Worm (Caenorhabditis elegans): Measurements from ENCODE around the gene srh-296.

The srh-296 gene

ce11 chrV:17810053-17810452, at the start of gene srh-296:
srh-296 (plus strand) TSS chrV:17810353.
- no peak for TF ChIP-seq pes-1 (GFP tag; IDR thresholded peaks at IDR 0.05)
- TF ChIP-seq flt-1 (GFP tag; IDR thresholded peaks at IDR 0.05) = no peak
- TF ChIP-seq tbx-11 (GFP tag; IDR thresholded peaks at IDR 0.05) = no peak
- TF ChIP-seq hmg-4 (GFP tag; optimal IDR thresholded peaks at IDR 0.05) = no peak
- TF ChIP-seq tbx-37 (GFP tag; conservative IDR thresholded peaks at IDR 0.05) = no peak
- TF ChIP-seq F13C5.2 (tag; optimal IDR thresholded peaks at IDR 0.05) = no peak
- no peak for TF ChIP-seq hmbx-1 (tag; optimal IDR thresholded peaks at IDR 0.05)
- TF ChIP-seq tra-4 (tag; optimal IDR thresholded peaks at IDR 0.05) = no peak
- no peak for TF ChIP-seq B0310.2 (tag; optimal IDR thresholded peaks at IDR 0.05)
- no peak for TF ChIP-seq scrt-1 (GFP tag; IDR thresholded peaks at IDR 0.05)
- no peak for TF ChIP-seq ceh-13 (GFP tag; optimal IDR thresholded peaks at IDR 0.05)
- no peak for TF ChIP-seq aly-1 (tag; optimal IDR thresholded peaks at IDR 0.05)
- TF ChIP-seq ets-7 (tag; optimal IDR thresholded peaks at IDR 0.05) = no peak
- TF ChIP-seq sea-1 (GFP tag; conservative IDR thresholded peaks at IDR 0.05) = no peak
- no peak for TF ChIP-seq ceh-36 (tag; optimal IDR thresholded peaks at IDR 0.05)
- no peak for TF ChIP-seq hnd-1 (tag; optimal IDR thresholded peaks at IDR 0.05)
- no peak for TF ChIP-seq ama-1 (optimal IDR thresholded peaks at IDR 0.05)

- no peak for TF ChIP-seq hmg-4 (GFP tag; optimal IDR thresholded peaks at IDR 0.05)
- no peak for TF ChIP-seq F13C5.2 (tag; optimal IDR thresholded peaks at IDR 0.05)
- no peak for TF ChIP-seq tbx-37 (GFP tag; conservative IDR thresholded peaks at IDR 0.05)
- no peak for TF ChIP-seq scrt-1 (GFP tag; IDR thresholded peaks at IDR 0.05)
- TF ChIP-seq B0310.2 (tag; optimal IDR thresholded peaks at IDR 0.05) = no peak
- no peak for TF ChIP-seq hmbx-1 (tag; optimal IDR thresholded peaks at IDR 0.05)
- TF ChIP-seq aly-1 (tag; optimal IDR thresholded peaks at IDR 0.05) = no peak
- TF ChIP-seq tra-4 (tag; optimal IDR thresholded peaks at IDR 0.05) = no peak
- no peak for TF ChIP-seq flt-1 (GFP tag; IDR thresholded peaks at IDR 0.05)
- no peak for TF ChIP-seq tbx-11 (GFP tag; IDR thresholded peaks at IDR 0.05)
These were observed 45.1 kb upstream of the srh-296 start, which contains the start of the genes C47A10.16 and srh-283 for ce11 chrV:17765077-17765476. C47A10.16 (minus strand) TSS chrV:17765177. srh-283 (plus strand) TSS chrV:17765348.

- TF ChIP-seq scrt-1 (GFP tag; IDR thresholded peaks at IDR 0.05) (no peak), pes-1 (GFP tag; IDR thresholded peaks at IDR 0.05) (no peak), B0310.2 (tag; optimal IDR thresholded peaks at IDR 0.05) (no peak), ama-1 (optimal IDR thresholded peaks at IDR 0.05) (no peak), hmg-4 (GFP tag; optimal IDR thresholded peaks at IDR 0.05) (no peak), sea-1 (GFP tag; conservative IDR thresholded peaks at IDR 0.05) (no peak), hnd-1 (tag; optimal IDR thresholded peaks at IDR 0.05) (no peak), hmbx-1 (tag; optimal IDR thresholded peaks at IDR 0.05) (no peak), F13C5.2 (tag; optimal IDR thresholded peaks at IDR 0.05) (no peak), tra-4 (tag; optimal IDR thresholded peaks at IDR 0.05) (no peak), tbx-11 (GFP tag; IDR thresholded peaks at IDR 0.05) (no peak), ets-7 (tag; optimal IDR thresholded peaks at IDR 0.05) (no peak), ceh-36 (tag; optimal IDR thresholded peaks at IDR 0.05) (no peak), aly-1 (tag; optimal IDR thresholded peaks at IDR 0.05) (no peak), ceh-13 (GFP tag; optimal IDR thresholded peaks at IDR 0.05) (no peak), tbx-37 (GFP tag; conservative IDR thresholded peaks at IDR 0.05) (no peak), flt-1 (GFP tag; IDR thresholded peaks at IDR 0.05) (no peak)
These were observed 42.9 kb upstream of the srh-296 start, which contains the start of gene srh-284 for ce11 chrV:17767249-17767648. srh-284 (plus strand) TSS chrV:17767549.

- TF ChIP-seq ceh-13 (GFP tag; optimal IDR thresholded peaks at IDR 0.05) (no peak), hnd-1 (tag; optimal IDR thresholded peaks at IDR 0.05) (no peak), tbx-11 (GFP tag; IDR thresholded peaks at IDR 0.05) (no peak), F13C5.2 (tag; optimal IDR thresholded peaks at IDR 0.05) (no peak), flt-1 (GFP tag; IDR thresholded peaks at IDR 0.05) (no peak), hmg-4 (GFP tag; optimal IDR thresholded peaks at IDR 0.05) (no peak), tra-4 (tag; optimal IDR thresholded peaks at IDR 0.05) (no peak)
These were observed 42.4 kb upstream of the srh-296 start for ce11 chrV:17767768-17768167.

ce11 chrV:17773108-17773507, 37.0 kb upstream of the srh-296 start, which contains the start of gene sre-21:
sre-21 (minus strand) TSS chrV:17773208.
- no peak for TF ChIP-seq tbx-37 (GFP tag; conservative IDR thresholded peaks at IDR 0.05)
- no peak for TF ChIP-seq pes-1 (GFP tag; IDR thresholded peaks at IDR 0.05)
- no peak for TF ChIP-seq hnd-1 (tag; optimal IDR thresholded peaks at IDR 0.05)
- no peak for TF ChIP-seq flt-1 (GFP tag; IDR thresholded peaks at IDR 0.05)
- TF ChIP-seq F13C5.2 (tag; optimal IDR thresholded peaks at IDR 0.05) = no peak
- TF ChIP-seq ceh-36 (tag; optimal IDR thresholded peaks at IDR 0.05) = no peak
- no peak for TF ChIP-seq ceh-13 (GFP tag; optimal IDR thresholded peaks at IDR 0.05)
- no peak for TF ChIP-seq scrt-1 (GFP tag; IDR thresholded peaks at IDR 0.05)
- no peak for TF ChIP-seq hmg-4 (GFP tag; optimal IDR thresholded peaks at IDR 0.05)
- TF ChIP-seq B0310.2 (tag; optimal IDR thresholded peaks at IDR 0.05) = no peak

- TF ChIP-seq tra-4 (tag; optimal IDR thresholded peaks at IDR 0.05) (no peak), pes-1 (GFP tag; IDR thresholded peaks at IDR 0.05) (no peak), tbx-11 (GFP tag; IDR thresholded peaks at IDR 0.05) (no peak), B0310.2 (tag; optimal IDR thresholded peaks at IDR 0.05) (no peak), hnd-1 (tag; optimal IDR thresholded peaks at IDR 0.05) (no peak), ama-1 (optimal IDR thresholded peaks at IDR 0.05) (no peak), scrt-1 (GFP tag; IDR thresholded peaks at IDR 0.05) (no peak)
These were observed 33.0 kb upstream of the srh-296 start, which contains the start of gene ddo-1 for ce11 chrV:17777127-17777526. ddo-1 (minus strand) TSS chrV:17777227.

ce11 chrV:17777624-17778023, 32.5 kb upstream of the srh-296 start, which contains the start of gene C47A10.12:
C47A10.12 (plus strand) TSS chrV:17777924.
- TF ChIP-seq tbx-37 (GFP tag; conservative IDR thresholded peaks at IDR 0.05) (no peak), flt-1 (GFP tag; IDR thresholded peaks at IDR 0.05) (no peak), ceh-36 (tag; optimal IDR thresholded peaks at IDR 0.05) (no peak), sea-1 (GFP tag; conservative IDR thresholded peaks at IDR 0.05) (no peak), ets-7 (tag; optimal IDR thresholded peaks at IDR 0.05) (no peak), hmg-4 (GFP tag; optimal IDR thresholded peaks at IDR 0.05) (no peak), ceh-13 (GFP tag; optimal IDR thresholded peaks at IDR 0.05) (no peak), ama-1 (optimal IDR thresholded peaks at IDR 0.05) (no peak), hnd-1 (tag; optimal IDR thresholded peaks at IDR 0.05) (no peak), F13C5.2 (tag; optimal IDR thresholded peaks at IDR 0.05) (no peak), scrt-1 (GFP tag; IDR thresholded peaks at IDR 0.05) (no peak), pes-1 (GFP tag; IDR thresholded peaks at IDR 0.05) (no peak), aly-1 (tag; optimal IDR thresholded peaks at IDR 0.05) (no peak), tra-4 (tag; optimal IDR thresholded peaks at IDR 0.05) (no peak), B0310.2 (tag; optimal IDR thresholded peaks at IDR 0.05) (no peak), tbx-11 (GFP tag; IDR thresholded peaks at IDR 0.05) (no peak), hmbx-1 (tag; optimal IDR thresholded peaks at IDR 0.05) (no peak)

Data from whole organism, early embryonic.